Worm (Caenorhabditis elegans) whole organism, L4/young adult: Measurements from ENCODE around the gene F28H7.7.

Experiments
- W03F9.2 ChIP-seq: fragments of 150-350 bp; optimal IDR thresholded peaks from 2 replicates; lab custom pipeline; 2014; ENCODE audit warnings: missing biosample characterization, missing genetic modification characterization
- dao-5 ChIP-seq: sonication (generic microtip); optimal IDR thresholded peaks from 2 replicates; lab custom pipeline; 2016; ENCODE audit warnings: missing genotype, missing genetic modification characterization, moderate library complexity, missing compliant biosample characterization
- him-1 ChIP-seq: sonication (generic microtip); optimal IDR thresholded peaks from 2 replicates; lab custom pipeline; 2016; ENCODE audit warnings: missing genotype, missing genetic modification reagents, missing genetic modification characterization, missing compliant biosample characterization

Gene F28H7.7

DNA sequence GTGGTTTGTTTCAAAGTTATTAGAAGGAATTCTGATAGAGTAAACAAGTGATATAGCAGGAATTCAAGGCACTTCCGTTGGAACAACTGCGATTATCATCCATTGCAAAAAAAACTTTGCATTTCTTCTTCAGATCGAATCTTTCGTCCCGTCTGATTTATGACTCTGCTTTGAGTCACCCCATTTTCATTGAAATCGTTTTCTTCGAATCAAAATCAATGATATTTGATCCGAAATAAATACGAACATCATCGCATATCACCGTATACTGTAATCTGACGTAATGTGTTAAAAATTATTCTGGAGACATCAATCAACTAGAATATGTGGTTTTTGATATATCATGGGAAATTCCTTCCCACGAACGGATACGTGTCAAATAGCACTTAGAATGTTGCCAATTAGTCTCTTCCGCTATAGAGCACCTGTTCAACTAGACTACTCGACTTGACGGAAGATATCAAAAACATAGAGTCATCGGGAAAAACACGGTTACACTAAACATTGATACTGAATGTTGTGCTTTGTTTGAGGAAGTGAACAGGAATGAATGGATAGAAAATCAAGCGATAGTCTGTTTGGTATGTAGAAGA is 23.0 kb downstream of the F28H7.7 start:
- TF ChIP-seq W03F9.2 (tag; lab: Kevin White, UChicago), result no peak
- TF ChIP-seq dao-5 (tag; lab: Kevin White, UChicago), result no peak
- no peak for TF ChIP-seq him-1

- TF ChIP-seq W03F9.2 (tag; lab: Kevin White, UChicago) (no peak), him-1 (no peak), dao-5 (tag; lab: Kevin White, UChicago) (no peak)
Observed at ce11 chrV:10729456-10729904, 24.5 kb downstream of the F28H7.7 start.

DNA sequence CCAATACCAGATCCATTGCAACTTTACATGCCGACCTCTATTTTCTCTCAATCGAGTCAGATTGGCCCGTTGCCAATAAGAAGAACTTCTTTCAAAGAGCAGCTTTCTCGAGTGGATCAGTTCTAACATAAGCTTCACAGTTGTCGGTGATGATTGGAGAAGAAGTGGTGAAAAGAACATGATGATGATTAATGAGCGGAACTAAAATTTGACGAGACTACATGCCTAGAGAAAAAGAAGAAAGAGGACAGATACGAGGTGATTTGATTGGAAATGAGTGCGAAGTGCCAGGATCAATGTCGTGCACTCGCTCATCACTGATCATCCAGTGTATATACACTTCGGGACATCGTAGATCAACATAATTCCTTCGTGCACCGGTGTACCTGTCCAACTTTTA is 26.3 kb downstream of the F28H7.7 start:
- TF ChIP-seq him-1, result no peak
- no peak for TF ChIP-seq W03F9.2 (tag; lab: Kevin White, UChicago)
- no peak for TF ChIP-seq dao-5 (tag; lab: Kevin White, UChicago)

- TF ChIP-seq him-1, result no peak
- no peak for TF ChIP-seq dao-5 (tag; lab: Kevin White, UChicago)
- TF ChIP-seq W03F9.2 (tag; lab: Kevin White, UChicago), result no peak
Observed at ce11 chrV:10726691-10727090, 27.3 kb downstream of the F28H7.7 start.

DNA sequence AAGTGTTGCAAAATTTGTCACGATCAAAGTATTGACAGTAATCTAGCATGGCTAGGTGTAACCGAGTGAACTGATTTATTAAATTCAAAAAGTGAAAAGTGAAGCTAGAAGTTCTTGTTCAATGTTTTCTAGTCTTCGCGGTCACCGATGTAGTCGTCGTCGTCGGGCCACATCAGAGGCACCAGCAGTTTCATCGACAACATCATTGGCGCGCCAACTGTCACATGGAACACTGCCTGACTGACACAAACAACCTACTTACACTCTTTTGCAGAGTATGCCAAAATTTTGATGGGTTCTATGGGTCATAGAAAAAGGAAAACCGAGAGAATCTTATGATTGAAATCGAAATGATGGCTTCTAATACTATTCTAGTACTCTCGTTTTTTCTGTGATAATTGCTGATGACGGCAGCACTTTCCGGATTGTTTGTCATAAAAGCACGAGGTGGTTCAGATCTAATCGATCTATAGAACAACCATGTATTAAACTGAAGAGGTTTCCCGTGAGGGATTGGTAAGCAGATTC is 28.5 kb downstream of the F28H7.7 start:
- TF ChIP-seq dao-5 (tag; lab: Kevin White, UChicago) (no peak), W03F9.2 (tag; lab: Kevin White, UChicago) (no peak), him-1 (no peak)

- TF ChIP-seq him-1 (no peak), dao-5 (tag; lab: Kevin White, UChicago) (no peak), W03F9.2 (tag; lab: Kevin White, UChicago) (no peak)
Observed at ce11 chrV:10724472-10724871, 29.5 kb downstream of the F28H7.7 start.

- no peak for TF ChIP-seq him-1
- no peak for TF ChIP-seq W03F9.2 (tag; lab: Kevin White, UChicago)
- TF ChIP-seq dao-5 (tag; lab: Kevin White, UChicago), result no peak
Observed at ce11 chrV:10723583-10723982, 30.4 kb downstream of the F28H7.7 start.

ce11 chrV:10723181-10723580 is 30.8 kb downstream of the F28H7.7 start:
- TF ChIP-seq dao-5 (tag; lab: Kevin White, UChicago) (no peak), him-1 (no peak), W03F9.2 (tag; lab: Kevin White, UChicago) (no peak)

- TF ChIP-seq W03F9.2 (tag; lab: Kevin White, UChicago) (no peak), him-1 (no peak), dao-5 (tag; lab: Kevin White, UChicago) (no peak)
Observed at ce11 chrV:10722595-10722994, 31.4 kb downstream of the F28H7.7 start.

- TF ChIP-seq him-1, result peak; percentile 39
- no peak for TF ChIP-seq dao-5 (tag; lab: Kevin White, UChicago)
Observed at ce11 chrV:10721912-10722426, 32.0 kb downstream of the F28H7.7 start.

- TF ChIP-seq him-1 (no peak), W03F9.2 (tag; lab: Kevin White, UChicago) (no peak), dao-5 (tag; lab: Kevin White, UChicago) (no peak)
Observed at ce11 chrV:10721304-10721703, 32.6 kb downstream of the F28H7.7 start.

- TF ChIP-seq dao-5 (tag; lab: Kevin White, UChicago), result no peak
- no peak for TF ChIP-seq him-1
- TF ChIP-seq W03F9.2 (tag; lab: Kevin White, UChicago), result no peak
Observed at ce11 chrV:10720876-10721275, 33.1 kb downstream of the F28H7.7 start.

DNA sequence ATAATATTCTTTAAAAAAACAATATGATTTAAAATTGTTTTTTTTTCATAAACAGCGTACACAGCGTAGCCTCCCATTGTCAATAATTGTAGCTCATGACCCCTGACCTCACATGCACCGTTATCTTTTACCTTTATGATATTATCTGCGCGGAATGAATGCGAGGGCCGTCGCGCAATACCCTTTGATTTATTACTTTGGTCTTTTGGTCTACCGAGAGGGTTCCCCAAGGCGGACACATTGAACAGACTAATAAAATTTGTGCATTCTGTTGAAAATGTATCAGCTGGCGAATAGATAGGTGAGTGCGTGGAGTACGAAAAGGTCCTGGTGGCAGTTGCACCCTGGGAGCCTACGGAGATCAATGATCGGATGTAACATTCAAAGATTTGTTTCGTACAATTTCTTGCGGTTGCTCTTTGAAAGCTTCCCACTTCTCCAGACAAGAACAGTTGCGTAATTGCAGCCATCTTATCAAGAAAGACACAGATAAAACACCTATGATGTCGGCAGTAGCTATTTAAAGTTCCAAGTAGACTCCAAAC is 33.6 kb downstream of the F28H7.7 start:
- no peak for TF ChIP-seq him-1
- no peak for TF ChIP-seq dao-5 (tag; lab: Kevin White, UChicago)
- no peak for TF ChIP-seq W03F9.2 (tag; lab: Kevin White, UChicago)

ce11 chrV:10719833-10720170 is 34.1 kb downstream of the F28H7.7 start:
- TF ChIP-seq W03F9.2 (tag; lab: Kevin White, UChicago) (peak; percentile 11), him-1 (no peak)
